Worm (Caenorhabditis elegans): Measurements from ENCODE around the gene clc-12.

DNA sequence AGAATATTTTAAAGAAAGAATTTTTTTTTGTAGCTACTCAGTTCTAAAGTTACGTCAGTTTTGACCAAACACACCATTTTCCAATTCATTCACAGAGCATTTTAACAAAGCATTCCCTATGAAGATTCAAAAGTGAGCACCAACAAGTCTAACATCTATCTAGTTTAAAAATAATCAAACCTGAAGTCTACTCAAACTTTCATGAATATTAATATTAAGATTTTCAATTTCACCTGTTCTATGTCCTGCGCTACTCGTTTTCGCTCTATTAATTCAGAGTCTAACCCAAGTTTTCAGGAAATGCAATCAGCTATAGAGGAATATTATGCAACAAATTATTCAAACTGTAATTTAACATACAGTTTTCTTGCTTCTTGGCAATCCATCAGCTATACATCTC lies 37.1 kb downstream of the clc-12 start, which contains the start of gene srh-119:
- TF ChIP-seq skn-1 (tag; optimal IDR thresholded peaks at IDR 0.05) (no peak), fkh-2 (tag; optimal IDR thresholded peaks at IDR 0.05) (no peak), elt-1 (tag; optimal IDR thresholded peaks at IDR 0.05) (no peak)

Data from whole organism, L3 larva.